Fruit fly (Drosophila melanogaster) whole organism, pupa: ENCODE measurements around the gene CG15221.

ENCODE experiments used
- CG12605 ChIP-seq: fragments of 200-800 bp; sonication (Bioruptor generic); IDR thresholded peaks from 2 replicates; pipeline ENCODE4 v1.3.6; 2022; ENCODE audit warnings: missing biosample characterization, missing genetic modification characterization
- CG13204 ChIP-seq: fragments of 200-800 bp; sonication (Bioruptor generic); optimal IDR thresholded peaks from 2 replicates; lab custom pipeline; 2018; ENCODE audit warnings: missing biosample characterization, mild to moderate bottlenecking, missing genetic modification characterization, moderate library complexity
- CG14655 ChIP-seq: fragments of 200-800 bp; sonication (Bioruptor generic); optimal IDR thresholded peaks from 3 replicates; lab custom pipeline; 2017; ENCODE audit warnings: mild to moderate bottlenecking, missing biosample characterization, missing genetic modification reagents, missing genetic modification characterization
- CG15710 ChIP-seq: fragments of 200-800 bp; sonication (Bioruptor generic); optimal IDR thresholded peaks from 2 replicates; lab custom pipeline; 2018; ENCODE audit warnings: missing biosample characterization, mild to moderate bottlenecking, missing genetic modification characterization, moderate library complexity
- CG4496 ChIP-seq: fragments of 200-800 bp; sonication (Bioruptor generic); IDR thresholded peaks from 3 replicates; pipeline ENCODE4 v1.3.6; 2022; ENCODE audit warnings: missing biosample characterization, missing genetic modification characterization
- EcR ChIP-seq: fragments of 200-800 bp; sonication (Bioruptor generic); optimal IDR thresholded peaks from 3 replicates; lab custom pipeline; 2019; ENCODE audit warnings: missing biosample characterization, missing genetic modification characterization, mild to moderate bottlenecking, moderate library complexity, missing genetic modification reagents
- fd96Ca ChIP-seq: fragments of 200-800 bp; sonication (Bioruptor generic); IDR thresholded peaks from 3 replicates; pipeline ENCODE4 v1.3.6; 2022; ENCODE audit warnings: missing biosample characterization, missing genetic modification characterization

DNA sequence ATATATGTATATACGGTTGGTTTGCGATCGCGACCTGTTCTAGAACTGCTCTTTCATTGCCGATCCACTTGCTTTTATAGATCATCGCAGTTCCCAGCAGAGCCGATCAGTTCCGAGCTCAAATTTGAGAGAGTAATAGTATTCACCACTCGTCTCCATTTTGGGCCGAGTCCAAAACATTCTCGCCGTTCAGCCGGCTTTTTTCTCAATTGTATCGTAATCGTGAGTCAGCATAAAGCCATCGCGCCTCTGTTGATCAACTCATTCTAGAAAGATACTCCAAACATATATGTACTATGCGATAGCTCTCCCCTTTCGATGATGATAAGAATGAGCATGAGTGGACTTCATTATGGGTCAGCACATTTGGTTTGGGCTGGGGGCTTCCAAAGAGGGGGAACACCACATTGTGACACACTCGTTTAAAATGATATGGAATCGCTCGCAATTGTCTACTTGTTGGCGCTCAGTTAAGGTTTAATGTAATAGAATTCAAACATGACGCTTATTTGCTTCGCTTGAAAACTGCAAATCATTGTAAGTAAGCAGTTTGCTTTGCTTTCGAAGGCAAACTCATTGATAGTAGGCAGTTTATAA lies 40.6 kb downstream of the CG15221 start, which contains the start of gene CG9360:
- TF ChIP-seq CG14655 (GFP tag; lab: Kevin White, UChicago) (no peak), CG13204 (no peak), fd96Ca (GFP tag; lab: Robert Waterston, UW) (no peak), CG12605 (GFP tag; lab: Robert Waterston, UW) (no peak), EcR (no peak), CG15710 (tag; lab: Kevin White, UChicago) (no peak), CG4496 (GFP tag; lab: Robert Waterston, UW) (0 out of 3 replicates have a peak, but pooled peaks have one; percentile 18)
